Fruit fly (Drosophila melanogaster): ENCODE results near the gene Muted.
A peak's percentile ranks its signal among the peaks of the same experiment; 100 is the strongest.

The Muted gene

dm6 chr3R:22362218-22362907 is at the start of gene Muted, which contains the start of the genes JMJD6 and CG7071:
Gene Muted, plus strand, starts transcription at chr3R:22362620.
Gene JMJD6, minus strand, starts transcription at chr3R:22362371.
Gene CG7071, plus strand, starts transcription at chr3R:22362620.
- no peak for TF ChIP-seq Dfd (GFP tag; optimal IDR thresholded peaks at IDR 0.05)
- no peak for TF ChIP-seq Vsx2 (GFP tag; optimal IDR thresholded peaks at IDR 0.05; ENCODE audit: partially characterized antibody)
- TF ChIP-seq dmrt93B (GFP tag; optimal IDR thresholded peaks at IDR 0.05) = peak; percentile 77
- no peak for TF ChIP-seq N (GFP tag; optimal IDR thresholded peaks at IDR 0.05)
- TF ChIP-seq tai (GFP tag; optimal IDR thresholded peaks at IDR 0.05) = no peak
- TF ChIP-seq CrebA (GFP tag; optimal IDR thresholded peaks at IDR 0.05; ENCODE audit: borderline replicate concordance) = no peak
- peak; percentile 64 for TF ChIP-seq CG32264 (GFP tag; optimal IDR thresholded peaks at IDR 0.05)
- TF ChIP-seq rgr (GFP tag; optimal IDR thresholded peaks at IDR 0.05) = peak; percentile 92
- TF ChIP-seq sage (GFP tag; optimal IDR thresholded peaks at IDR 0.05) = peak; percentile 71
- TF ChIP-seq foxo (GFP tag; optimal IDR thresholded peaks at IDR 0.05) = peak in 1 of 2 experiments; percentile 96
- peak; percentile 68 for TF ChIP-seq Hr83 (GFP tag; optimal IDR thresholded peaks at IDR 0.05; ENCODE audit: poor library complexity, severe bottlenecking)
- TF ChIP-seq dl (GFP tag; optimal IDR thresholded peaks at IDR 0.05; ENCODE audit: insufficient read depth in 1 of 2, partially characterized antibody in 2 of 2) = no peak
- TF ChIP-seq Sp1 (GFP tag; optimal IDR thresholded peaks at IDR 0.05) = peak; percentile 89
- no peak for TF ChIP-seq usp (GFP tag; optimal IDR thresholded peaks at IDR 0.05)
- no peak for TF ChIP-seq Hr78 (GFP tag; optimal IDR thresholded peaks at IDR 0.05)
- TF ChIP-seq GATAd (GFP tag; optimal IDR thresholded peaks at IDR 0.05) = no peak
- TF ChIP-seq OdsH (GFP tag; optimal IDR thresholded peaks at IDR 0.05) = peak; percentile 91
- peak; percentile 91 for TF ChIP-seq CG9705 (GFP tag; optimal IDR thresholded peaks at IDR 0.05)
- TF ChIP-seq Mio (GFP tag; optimal IDR thresholded peaks at IDR 0.05) = peak; percentile 18
- peak; percentile 84 for TF ChIP-seq psq (GFP tag; optimal IDR thresholded peaks at IDR 0.05)
- TF ChIP-seq HLH106 (tag; optimal IDR thresholded peaks at IDR 0.05) = peak; percentile 87
- peak; percentile 91 for TF ChIP-seq Jra (GFP tag; optimal IDR thresholded peaks at IDR 0.05)
- peak; percentile 75 for TF ChIP-seq woc (GFP tag; optimal IDR thresholded peaks at IDR 0.05)
- peak; percentile 55 for TF ChIP-seq Myc (optimal IDR thresholded peaks at IDR 0.05)
- peak; percentile 91 for TF ChIP-seq sv (GFP tag; optimal IDR thresholded peaks at IDR 0.05)
- no peak for TF ChIP-seq Dif (GFP tag; optimal IDR thresholded peaks at IDR 0.05; ENCODE audit: partially characterized antibody)
- TF ChIP-seq Rel (GFP tag; optimal IDR thresholded peaks at IDR 0.05) = no peak
- peak; percentile 58 for TF ChIP-seq Rel (tag; optimal IDR thresholded peaks at IDR 0.05)
- no peak for TF ChIP-seq lola (GFP tag; optimal IDR thresholded peaks at IDR 0.05)
- no peak for TF ChIP-seq pan (optimal IDR thresholded peaks at IDR 0.05)
- peak; percentile 92 for TF ChIP-seq ey (GFP tag; optimal IDR thresholded peaks at IDR 0.05)
- TF ChIP-seq fru (GFP tag; optimal IDR thresholded peaks at IDR 0.05) = peak; percentile 91
- no peak for TF ChIP-seq jim (GFP tag; optimal IDR thresholded peaks at IDR 0.05)
- TF ChIP-seq h (GFP tag; optimal IDR thresholded peaks at IDR 0.05) = peak; percentile 94
- TF ChIP-seq dsf (GFP tag; optimal IDR thresholded peaks at IDR 0.05; ENCODE audit: borderline replicate concordance) = peak; percentile 92
- peak; percentile 95 for TF ChIP-seq Hnf4 (GFP tag; optimal IDR thresholded peaks at IDR 0.05)
- peak; percentile 94 for TF ChIP-seq brk (GFP tag; optimal IDR thresholded peaks at IDR 0.05)
- TF ChIP-seq Abd-B (GFP tag; optimal IDR thresholded peaks at IDR 0.05) = no peak
- TF ChIP-seq br (GFP tag; optimal IDR thresholded peaks at IDR 0.05) = peak; percentile 94

- TF ChIP-seq Hr83 (GFP tag; optimal IDR thresholded peaks at IDR 0.05; ENCODE audit: poor library complexity, severe bottlenecking) (no peak), GATAd (GFP tag; optimal IDR thresholded peaks at IDR 0.05) (no peak), tai (GFP tag; optimal IDR thresholded peaks at IDR 0.05) (no peak), woc (GFP tag; optimal IDR thresholded peaks at IDR 0.05) (no peak), Dfd (GFP tag; optimal IDR thresholded peaks at IDR 0.05) (no peak), Rel (GFP tag; optimal IDR thresholded peaks at IDR 0.05) (no peak), Rel (tag; optimal IDR thresholded peaks at IDR 0.05) (no peak), fru (GFP tag; optimal IDR thresholded peaks at IDR 0.05) (no peak), Sp1 (GFP tag; optimal IDR thresholded peaks at IDR 0.05) (no peak)
Measured at dm6 chr3R:22323994-22324393, 38.4 kb upstream of the Muted start, which contains the start of gene CG34377. Gene CG34377, minus strand, starts transcription at chr3R:22324094.
